Worm (Caenorhabditis elegans) whole organism, early embryonic: ENCODE measurements around the gene sulp-3.

Experiments used
- B0310.2 ChIP-seq: sonication (generic microtip); optimal IDR thresholded peaks from 2 replicates; lab custom pipeline; 2016; ENCODE audit warnings: mild to moderate bottlenecking, missing genetic modification characterization, missing compliant biosample characterization
- F13C5.2 ChIP-seq: sonication (generic microtip); optimal IDR thresholded peaks from 2 replicates; lab custom pipeline; 2017; ENCODE audit warnings: mild to moderate bottlenecking, missing genetic modification characterization, inconsistent platforms, missing compliant biosample characterization
- aly-1 ChIP-seq: sonication (generic microtip); optimal IDR thresholded peaks from 2 replicates; lab custom pipeline; 2016; ENCODE audit warnings: missing genetic modification characterization, missing compliant biosample characterization
- ama-1 ChIP-seq: fragments of 150-350 bp; optimal IDR thresholded peaks from 2 replicates; lab custom pipeline; 2014
- ceh-13 ChIP-seq: fragments of 200-800 bp; sonication (Bioruptor generic); optimal IDR thresholded peaks from 2 replicates; lab custom pipeline; 2018; ENCODE audit warnings: mild to moderate bottlenecking, missing genetic modification characterization, missing compliant biosample characterization
- ceh-36 ChIP-seq: sonication (generic microtip); optimal IDR thresholded peaks from 2 replicates; lab custom pipeline; 2016; ENCODE audit warnings: missing genetic modification characterization, inconsistent platforms, missing compliant biosample characterization
- ets-7 ChIP-seq: sonication (generic microtip); optimal IDR thresholded peaks from 2 replicates; lab custom pipeline; 2016; ENCODE audit warnings: missing genotype, missing genetic modification characterization, missing compliant biosample characterization
- flt-1 ChIP-seq: fragments of 200-800 bp; sonication (Bioruptor generic); IDR thresholded peaks from 2 replicates; pipeline ENCODE4 v1.3.6; 2022; ENCODE audit warnings: missing genetic modification characterization, missing compliant biosample characterization
- hmbx-1 ChIP-seq: sonication (generic microtip); optimal IDR thresholded peaks from 2 replicates; lab custom pipeline; 2016; ENCODE audit warnings: mild to moderate bottlenecking, missing genetic modification characterization, missing compliant biosample characterization
- hmg-4 ChIP-seq: fragments of 200-800 bp; sonication (Bioruptor generic); optimal IDR thresholded peaks from 2 replicates; lab custom pipeline; 2018; ENCODE audit warnings: mild to moderate bottlenecking, missing genetic modification characterization, missing compliant biosample characterization
- hnd-1 ChIP-seq: sonication (generic microtip); optimal IDR thresholded peaks from 2 replicates; lab custom pipeline; 2016; ENCODE audit warnings: missing genetic modification characterization, missing compliant biosample characterization
- pes-1 ChIP-seq: fragments of 200-800 bp; sonication (Bioruptor generic); IDR thresholded peaks from 2 replicates; pipeline ENCODE4 v1.3.6; 2022; ENCODE audit warnings: missing genetic modification reagents, missing genetic modification characterization, missing compliant biosample characterization
- scrt-1 ChIP-seq: fragments of 200-800 bp; sonication (Bioruptor generic); IDR thresholded peaks from 2 replicates; pipeline ENCODE4 v1.3.6; 2022; ENCODE audit warnings: missing genetic modification characterization, missing compliant biosample characterization
- sea-1 ChIP-seq: fragments of 200-800 bp; sonication (Bioruptor generic); conservative IDR thresholded peaks from 2 replicates; pipeline ENCODE4 v1.3.6; 2022; ENCODE audit warnings: missing genetic modification characterization, missing compliant biosample characterization
- tbx-11 ChIP-seq: fragments of 200-800 bp; sonication (Bioruptor generic); IDR thresholded peaks from 2 replicates; pipeline ENCODE4 v1.3.6; 2022; ENCODE audit warnings: missing genetic modification characterization, missing compliant biosample characterization
- tbx-37 ChIP-seq: fragments of 200-800 bp; sonication (Bioruptor generic); conservative IDR thresholded peaks from 2 replicates; pipeline ENCODE4 v1.3.6; 2022; ENCODE audit warnings: missing genetic modification reagents, missing genetic modification characterization, missing compliant biosample characterization
- tra-4 ChIP-seq: sonication (generic microtip); optimal IDR thresholded peaks from 2 replicates; lab custom pipeline; 2017; ENCODE audit warnings: missing genetic modification characterization, missing compliant biosample characterization

sulp-3 gene

ce11 chrX:8381651-8382050 is 26.5 kb downstream of the sulp-3 start:
- TF ChIP-seq ceh-13 (GFP tag; lab: Kevin White, UChicago) (no peak), aly-1 (no peak), scrt-1 (no peak), ceh-36 (tag; lab: Kevin White, UChicago) (no peak), hnd-1 (tag; lab: Kevin White, UChicago) (no peak), tbx-11 (GFP tag; lab: Robert Waterston, UW) (no peak), B0310.2 (tag; lab: Kevin White, UChicago) (no peak), F13C5.2 (tag; lab: Kevin White, UChicago) (no peak), flt-1 (GFP tag; lab: Robert Waterston, UW) (no peak), pes-1 (no peak), tbx-37 (no peak), tra-4 (tag; lab: Kevin White, UChicago) (no peak), sea-1 (GFP tag; lab: Robert Waterston, UW) (no peak), hmg-4 (GFP tag; lab: Kevin White, UChicago) (no peak), ama-1 (no peak), ets-7 (tag; lab: Kevin White, UChicago) (no peak), hmbx-1 (tag; lab: Kevin White, UChicago) (no peak)

ce11 chrX:8378312-8378711 is 29.9 kb downstream of the sulp-3 start, which contains the start of gene tbc-18:
Gene tbc-18 (plus strand): TSS chrX:8378557.
- TF ChIP-seq F13C5.2 (tag; lab: Kevin White, UChicago) = peak; percentile 34
- TF ChIP-seq ets-7 (tag; lab: Kevin White, UChicago) = no peak

ce11 chrX:8371906-8372305 is 36.3 kb downstream of the sulp-3 start, which contains the start of gene nep-15:
Gene nep-15 (plus strand): TSS chrX:8372206.
- TF ChIP-seq ets-7 (tag; lab: Kevin White, UChicago) (no peak), ceh-13 (GFP tag; lab: Kevin White, UChicago) (no peak), pes-1 (no peak), hnd-1 (tag; lab: Kevin White, UChicago) (no peak), hmg-4 (GFP tag; lab: Kevin White, UChicago) (no peak)

- no peak for TF ChIP-seq hnd-1 (tag; lab: Kevin White, UChicago)
- TF ChIP-seq aly-1 = peak; percentile 48
- TF ChIP-seq flt-1 (GFP tag; lab: Robert Waterston, UW) = peak; percentile 10; the same call in 1 of the 2 replicates
- peak; percentile 34 for TF ChIP-seq F13C5.2 (tag; lab: Kevin White, UChicago)
Observed at ce11 chrX:8368210-8368609, 40.0 kb downstream of the sulp-3 start.

- TF ChIP-seq flt-1 (GFP tag; lab: Robert Waterston, UW) (no peak), hmbx-1 (tag; lab: Kevin White, UChicago) (no peak)
Observed at ce11 chrX:8367553-8367952, 40.6 kb downstream of the sulp-3 start, which contains the start of gene F40B5.2. Gene F40B5.2 (plus strand): TSS chrX:8367853.

ce11 chrX:8362379-8362778 is 45.8 kb downstream of the sulp-3 start:
- TF ChIP-seq sea-1 (GFP tag; lab: Robert Waterston, UW) = no peak
- TF ChIP-seq ceh-13 (GFP tag; lab: Kevin White, UChicago) = no peak
- TF ChIP-seq hmbx-1 (tag; lab: Kevin White, UChicago) = no peak
- TF ChIP-seq scrt-1 = no peak

ce11 chrX:8356305-8356704 is 51.9 kb downstream of the sulp-3 start:
- TF ChIP-seq B0310.2 (tag; lab: Kevin White, UChicago) = no peak
- TF ChIP-seq tbx-37 = no peak
- no peak for TF ChIP-seq hmbx-1 (tag; lab: Kevin White, UChicago)
- TF ChIP-seq aly-1 = no peak
- no peak for TF ChIP-seq scrt-1
- no peak for TF ChIP-seq F13C5.2 (tag; lab: Kevin White, UChicago)
- TF ChIP-seq ceh-36 (tag; lab: Kevin White, UChicago) = no peak
- no peak for TF ChIP-seq pes-1
- no peak for TF ChIP-seq hmg-4 (GFP tag; lab: Kevin White, UChicago)

- TF ChIP-seq pes-1 (no peak), tbx-11 (GFP tag; lab: Robert Waterston, UW) (no peak), hmg-4 (GFP tag; lab: Kevin White, UChicago) (no peak), hmbx-1 (tag; lab: Kevin White, UChicago) (no peak), hnd-1 (tag; lab: Kevin White, UChicago) (no peak), tbx-37 (no peak), scrt-1 (no peak), sea-1 (GFP tag; lab: Robert Waterston, UW) (no peak), F13C5.2 (tag; lab: Kevin White, UChicago) (no peak), ceh-13 (GFP tag; lab: Kevin White, UChicago) (no peak), flt-1 (GFP tag; lab: Robert Waterston, UW) (no peak), B0310.2 (tag; lab: Kevin White, UChicago) (no peak)
Observed at ce11 chrX:8355350-8355749, 52.8 kb downstream of the sulp-3 start.

- no peak for TF ChIP-seq aly-1
Observed at ce11 chrX:8354284-8354784, 53.8 kb downstream of the sulp-3 start.
